Fruit fly (Drosophila melanogaster) whole organism, prepupa: Measurements from ENCODE around the gene wrm1.

ENCODE experiments used
- Blimp-1 ChIP-seq: fragments of 200-800 bp; sonication (Bioruptor generic); optimal IDR thresholded peaks from 3 replicates; lab custom pipeline; 2017; ENCODE audit warnings: missing biosample characterization, missing genetic modification characterization, mild to moderate bottlenecking, moderate library complexity, missing genetic modification reagents
- CG10631 ChIP-seq: fragments of 200-800 bp; sonication (Bioruptor generic); optimal IDR thresholded peaks from 2 replicates; lab custom pipeline; 2016; ENCODE audit warnings: missing biosample characterization, missing genetic modification characterization
- CG10669 ChIP-seq: fragments of 200-800 bp; sonication (Bioruptor generic); optimal IDR thresholded peaks from 3 replicates; lab custom pipeline; 2018; ENCODE audit warnings: missing biosample characterization, mild to moderate bottlenecking, missing genetic modification characterization, moderate library complexity
- CG11294 ChIP-seq: fragments of 200-800 bp; sonication (Bioruptor generic); IDR thresholded peaks from 2 replicates; pipeline ENCODE4 v1.3.6; 2022; ENCODE audit warnings: missing biosample characterization, missing genetic modification characterization
- CG11902 ChIP-seq: fragments of 200-800 bp; sonication (Bioruptor generic); optimal IDR thresholded peaks from 3 replicates; lab custom pipeline; 2016; ENCODE audit warnings: missing biosample characterization, missing genetic modification characterization
- CG15336 ChIP-seq: fragments of 200-800 bp; sonication (Bioruptor generic); IDR thresholded peaks from 2 replicates; pipeline ENCODE4 v1.3.6; 2022; ENCODE audit warnings: missing biosample characterization, missing genetic modification characterization
- CG1621 ChIP-seq: fragments of 200-800 bp; sonication (Bioruptor generic); optimal IDR thresholded peaks from 3 replicates; lab custom pipeline; 2018; ENCODE audit warnings: missing biosample characterization, mild to moderate bottlenecking, missing genetic modification characterization
- CG3032 ChIP-seq: fragments of 200-800 bp; optimal IDR thresholded peaks from 2 replicates; lab custom pipeline; 2019; ENCODE audit warnings: missing biosample characterization, mild to moderate bottlenecking, missing genetic modification characterization, moderate library complexity
- CG31627 ChIP-seq: fragments of 200-800 bp; sonication (Bioruptor generic); optimal IDR thresholded peaks from 3 replicates; lab custom pipeline; 2016; ENCODE audit warnings: missing biosample characterization, missing genetic modification characterization
- CG32006 ChIP-seq: fragments of 200-800 bp; sonication (Bioruptor generic); optimal IDR thresholded peaks from 3 replicates; lab custom pipeline; 2017; ENCODE audit warnings: missing biosample characterization, mild to moderate bottlenecking, missing genetic modification characterization
- CG3919 ChIP-seq: fragments of 200-800 bp; sonication (Bioruptor generic); optimal IDR thresholded peaks from 3 replicates; lab custom pipeline; 2016; ENCODE audit warnings: missing biosample characterization, missing genetic modification characterization
- CG4318 ChIP-seq: fragments of 200-800 bp; sonication (Bioruptor generic); optimal IDR thresholded peaks from 3 replicates; lab custom pipeline; 2017; ENCODE audit warnings: missing biosample characterization, mild to moderate bottlenecking, missing genetic modification characterization
- CG6163 ChIP-seq: fragments of 200-800 bp; sonication (Bioruptor generic); IDR thresholded peaks from 3 replicates; pipeline ENCODE4 v1.3.6; 2022; ENCODE audit warnings: missing biosample characterization, missing genetic modification characterization
- CG6276 ChIP-seq: fragments of 200-800 bp; sonication (Bioruptor generic); optimal IDR thresholded peaks from 2 replicates; lab custom pipeline; 2017; ENCODE audit warnings: missing biosample characterization, mild to moderate bottlenecking, missing genetic modification characterization
- CG6792 ChIP-seq: fragments of 200-800 bp; sonication (Bioruptor generic); optimal IDR thresholded peaks from 3 replicates; lab custom pipeline; 2016; ENCODE audit warnings: missing biosample characterization, missing genetic modification characterization
- CG6808 ChIP-seq: fragments of 200-800 bp; sonication (Bioruptor generic); optimal IDR thresholded peaks from 3 replicates; lab custom pipeline; 2017; ENCODE audit warnings: missing biosample characterization, missing genetic modification characterization, mild to moderate bottlenecking, moderate library complexity, missing genetic modification reagents
- CG6854 ChIP-seq: fragments of 200-800 bp; sonication (Bioruptor generic); optimal IDR thresholded peaks from 2 replicates; lab custom pipeline; 2017; ENCODE audit warnings: missing biosample characterization, mild to moderate bottlenecking, missing genetic modification characterization
- CG7368 ChIP-seq: fragments of 200-800 bp; sonication (Bioruptor generic); optimal IDR thresholded peaks from 3 replicates; lab custom pipeline; 2016; ENCODE audit warnings: missing biosample characterization, missing genetic modification characterization
- CG8119 ChIP-seq: fragments of 200-800 bp; sonication (Bioruptor generic); IDR thresholded peaks from 3 replicates; pipeline ENCODE4 v1.3.6; 2022; ENCODE audit warnings: missing biosample characterization, missing genetic modification characterization
- CG8319 ChIP-seq: fragments of 200-800 bp; sonication (Bioruptor generic); optimal IDR thresholded peaks from 3 replicates; lab custom pipeline; 2016; ENCODE audit warnings: missing biosample characterization, missing genetic modification characterization
- Eip75B ChIP-seq: fragments of 200-800 bp; sonication (Bioruptor generic); optimal IDR thresholded peaks from 3 replicates; lab custom pipeline; 2016; ENCODE audit warnings: missing biosample characterization, missing genetic modification characterization
- Eip93F ChIP-seq: fragments of 200-800 bp; sonication (Bioruptor generic); optimal IDR thresholded peaks from 2 replicates; lab custom pipeline; 2016; ENCODE audit warnings: missing biosample characterization, mild to moderate bottlenecking, missing genetic modification characterization
- Ets96B ChIP-seq: fragments of 200-800 bp; optimal IDR thresholded peaks from 2 replicates; lab custom pipeline; 2019; ENCODE audit warnings: missing biosample characterization, mild to moderate bottlenecking, missing genetic modification characterization, moderate library complexity
- Gug ChIP-seq: fragments of 200-800 bp; sonication (Bioruptor generic); IDR thresholded peaks from 2 replicates; pipeline ENCODE4 v1.3.6; 2022; ENCODE audit warnings: missing biosample characterization, missing genetic modification characterization
- Hr38 ChIP-seq: sonication (Bioruptor generic); optimal IDR thresholded peaks from 2 replicates; lab custom pipeline; 2016; ENCODE audit warnings: missing biosample characterization, missing genetic modification characterization
- Hr39 ChIP-seq: fragments of 200-800 bp; sonication (Bioruptor generic); optimal IDR thresholded peaks from 2 replicates; lab custom pipeline; 2016; ENCODE audit warnings: missing biosample characterization, missing genetic modification characterization
- Hr4 ChIP-seq: fragments of 200-800 bp; sonication (Bioruptor generic); optimal IDR thresholded peaks from 3 replicates; lab custom pipeline; 2016; ENCODE audit warnings: missing biosample characterization, missing genetic modification characterization
- Met ChIP-seq: fragments of 200-800 bp; sonication (Bioruptor generic); optimal IDR thresholded peaks from 3 replicates; lab custom pipeline; 2016; ENCODE audit warnings: missing biosample characterization, missing genetic modification characterization
- OdsH ChIP-seq: fragments of 200-800 bp; sonication (Bioruptor generic); optimal IDR thresholded peaks from 3 replicates; lab custom pipeline; 2016; ENCODE audit warnings: missing biosample characterization, missing genetic modification characterization
- Smox ChIP-seq: fragments of 200-800 bp; sonication (Bioruptor generic); optimal IDR thresholded peaks from 3 replicates; lab custom pipeline; 2016; ENCODE audit warnings: missing biosample characterization, missing genetic modification characterization
- Sox102F ChIP-seq: fragments of 200-800 bp; sonication (Bioruptor generic); optimal IDR thresholded peaks from 2 replicates; lab custom pipeline; 2016; ENCODE audit warnings: missing biosample characterization, mild to moderate bottlenecking, missing genetic modification characterization
- Sox14 ChIP-seq: fragments of 200-800 bp; sonication (Bioruptor generic); optimal IDR thresholded peaks from 3 replicates; lab custom pipeline; 2016; ENCODE audit warnings: missing biosample characterization, missing genetic modification characterization
- Sox15 ChIP-seq: fragments of 200-800 bp; sonication (Bioruptor generic); optimal IDR thresholded peaks from 3 replicates; lab custom pipeline; 2016; ENCODE audit warnings: missing biosample characterization, missing genetic modification characterization
- acj6 ChIP-seq: fragments of 200-800 bp; sonication (Bioruptor generic); optimal IDR thresholded peaks from 3 replicates; lab custom pipeline; 2016; ENCODE audit warnings: missing biosample characterization, missing genetic modification characterization
- eg ChIP-seq: fragments of 200-800 bp; sonication (Bioruptor generic); IDR thresholded peaks from 3 replicates; pipeline ENCODE4 v1.3.6; 2022; ENCODE audit warnings: missing biosample characterization, missing genetic modification characterization
- fd59A ChIP-seq: fragments of 200-800 bp; sonication (Bioruptor generic); optimal IDR thresholded peaks from 2 replicates; lab custom pipeline; 2017; ENCODE audit warnings: missing biosample characterization, mild to moderate bottlenecking, missing genetic modification characterization, missing genetic modification reagents
- fd85E ChIP-seq: fragments of 200-800 bp; sonication (Bioruptor generic); optimal IDR thresholded peaks from 3 replicates; lab custom pipeline; 2016; ENCODE audit warnings: missing biosample characterization, missing genetic modification characterization
- lz ChIP-seq: fragments of 200-800 bp; sonication (Bioruptor generic); optimal IDR thresholded peaks from 3 replicates; lab custom pipeline; 2016; ENCODE audit warnings: missing biosample characterization, missing genetic modification characterization
- net ChIP-seq: fragments of 200-800 bp; sonication (Bioruptor generic); optimal IDR thresholded peaks from 3 replicates; lab custom pipeline; 2016; ENCODE audit warnings: missing biosample characterization, missing genetic modification characterization
- pdm3 ChIP-seq: fragments of 200-800 bp; sonication (Bioruptor generic); optimal IDR thresholded peaks from 3 replicates; lab custom pipeline; 2016; ENCODE audit warnings: missing biosample characterization, missing genetic modification characterization
- salr ChIP-seq, 2 experiments: fragments of 200-800 bp; sonication (Bioruptor generic); optimal IDR thresholded peaks; 3 replicates each; lab custom pipeline; 2016 to 2018; ENCODE audit warnings: missing biosample characterization in 2 of 2, missing genetic modification characterization in 2 of 2, mild to moderate bottlenecking in 1 of 2
- spab ChIP-seq: fragments of 200-800 bp; sonication (Bioruptor generic); optimal IDR thresholded peaks from 2 replicates; lab custom pipeline; 2017; ENCODE audit warnings: missing biosample characterization, mild to moderate bottlenecking, missing genetic modification characterization, missing genetic modification reagents
- ss ChIP-seq, 2 experiments: fragments of 200-800 bp; sonication (Bioruptor generic); optimal IDR thresholded peaks; 2 replicates in 1 of 2; 3 replicates in 1 of 2; lab custom pipeline; 2017 to 2018; ENCODE audit warnings: mild to moderate bottlenecking in 2 of 2, missing biosample characterization in 2 of 2, missing genetic modification characterization in 2 of 2, moderate library complexity in 1 of 2
- svp ChIP-seq: fragments of 200-800 bp; sonication (Bioruptor generic); peaks from one replicate; lab custom pipeline; 2016; ENCODE audit warnings: missing biosample characterization, missing genetic modification characterization
- topi ChIP-seq: fragments of 200-800 bp; sonication (Bioruptor generic); optimal IDR thresholded peaks from 3 replicates; lab custom pipeline; 2016; ENCODE audit warnings: missing biosample characterization, missing genetic modification characterization
- vri ChIP-seq: fragments of 200-800 bp; sonication (Bioruptor generic); optimal IDR thresholded peaks from 3 replicates; lab custom pipeline; 2016; ENCODE audit warnings: missing biosample characterization, mild to moderate bottlenecking, missing genetic modification characterization

The wrm1 gene

dm6 chr3L:7328567-7329253, 6.3 kb downstream of the wrm1 start, which contains the start of the genes mrva, CG42307 and mus312 (continued):
- TF ChIP-seq CG10631 (GFP tag; lab: Kevin White, UChicago): peak; percentile 85

- no peak for TF ChIP-seq Smox (GFP tag; lab: Kevin White, UChicago)
- no peak for TF ChIP-seq CG6163 (GFP tag; lab: Robert Waterston, UW)
- TF ChIP-seq CG6276 (GFP tag; lab: Kevin White, UChicago): no peak
- TF ChIP-seq eg (GFP tag; lab: Robert Waterston, UW): no peak
- TF ChIP-seq CG6854 (GFP tag; lab: Kevin White, UChicago): no peak
- no peak for TF ChIP-seq fd59A (GFP tag; lab: Kevin White, UChicago)
- no peak for TF ChIP-seq ss (GFP tag; optimal IDR thresholded peaks at IDR 0.05; lab: Kevin White, UChicago)
- no peak for TF ChIP-seq spab
- TF ChIP-seq Met (GFP tag; lab: Kevin White, UChicago): no peak
- no peak for TF ChIP-seq CG10631 (GFP tag; lab: Kevin White, UChicago)
- no peak for TF ChIP-seq CG3919
- TF ChIP-seq salr (GFP tag; optimal IDR thresholded peaks at IDR 0.05; lab: Kevin White, UChicago): no peak
- TF ChIP-seq Blimp-1 (GFP tag; lab: Kevin White, UChicago): no peak
- TF ChIP-seq CG11902 (GFP tag; lab: Kevin White, UChicago): no peak
- no peak for TF ChIP-seq net
- no peak for TF ChIP-seq CG32006 (GFP tag; lab: Kevin White, UChicago)
- no peak for TF ChIP-seq svp (GFP tag; lab: Kevin White, UChicago)
These were observed 8.3 kb downstream of the wrm1 start for dm6 chr3L:7326676-7327075.

dm6 chr3L:7323348-7323747, 11.7 kb downstream of the wrm1 start, which contains the start of the genes RhoGEF4 and Rint1:
Gene RhoGEF4 (minus strand): TSS chr3L:7323411.
Gene Rint1 (plus strand): TSS chr3L:7323619.
- TF ChIP-seq CG31627 (GFP tag; lab: Kevin White, UChicago) (peak; percentile 63), Met (GFP tag; lab: Kevin White, UChicago) (no peak), lz (GFP tag; lab: Kevin White, UChicago) (peak; percentile 60), CG4318 (GFP tag; lab: Kevin White, UChicago) (no peak), eg (GFP tag; lab: Robert Waterston, UW) (peak; percentile 52; the same call in 2 of the 3 replicates), Gug (GFP tag; lab: Robert Waterston, UW) (peak; percentile 60), Sox15 (GFP tag; lab: Kevin White, UChicago) (peak; percentile 45), pdm3 (no peak), CG10631 (GFP tag; lab: Kevin White, UChicago) (no peak), Eip75B (GFP tag; lab: Kevin White, UChicago) (no peak), ss (GFP tag; optimal IDR thresholded peaks at IDR 0.05; lab: Kevin White, UChicago) (no peak), CG15336 (GFP tag; lab: Robert Waterston, UW) (no peak), Hr38 (GFP tag; lab: Kevin White, UChicago) (no peak), CG7368 (GFP tag; lab: Kevin White, UChicago) (no peak), svp (GFP tag; lab: Kevin White, UChicago) (no peak), OdsH (GFP tag; lab: Kevin White, UChicago) (no peak), CG32006 (GFP tag; lab: Kevin White, UChicago) (no peak), CG11902 (GFP tag; lab: Kevin White, UChicago) (peak; percentile 44), CG11294 (GFP tag; lab: Robert Waterston, UW) (no peak), CG6276 (GFP tag; lab: Kevin White, UChicago) (no peak), vri (GFP tag; lab: Kevin White, UChicago) (no peak), Sox102F (GFP tag; lab: Kevin White, UChicago) (no peak), topi (no peak), CG3032 (tag; lab: Kevin White, UChicago) (peak; percentile 58), Hr39 (peak; percentile 57), fd85E (no peak), CG10669 (GFP tag; lab: Kevin White, UChicago) (peak; percentile 6), acj6 (peak; percentile 57), CG8119 (GFP tag; lab: Robert Waterston, UW) (no peak), CG8319 (GFP tag; lab: Kevin White, UChicago) (no peak), Ets96B (peak; percentile 33), CG6854 (GFP tag; lab: Kevin White, UChicago) (no peak), Smox (GFP tag; lab: Kevin White, UChicago) (no peak), Hr4 (GFP tag; lab: Kevin White, UChicago) (no peak), CG1621 (tag; lab: Kevin White, UChicago) (peak; percentile 1), CG6808 (no peak), CG6792 (GFP tag; lab: Kevin White, UChicago) (peak; percentile 10), Eip93F (GFP tag; lab: Kevin White, UChicago) (no peak), Sox14 (GFP tag; lab: Kevin White, UChicago) (peak; percentile 61), salr (GFP tag; optimal IDR thresholded peaks at IDR 0.05; lab: Kevin White, UChicago) (no peak)
